Fruit fly (Drosophila melanogaster): ENCODE data around the gene CG3288.
A peak's percentile ranks its signal among the peaks of the same experiment; 100 is the strongest.

The CG3288 gene

DNA sequence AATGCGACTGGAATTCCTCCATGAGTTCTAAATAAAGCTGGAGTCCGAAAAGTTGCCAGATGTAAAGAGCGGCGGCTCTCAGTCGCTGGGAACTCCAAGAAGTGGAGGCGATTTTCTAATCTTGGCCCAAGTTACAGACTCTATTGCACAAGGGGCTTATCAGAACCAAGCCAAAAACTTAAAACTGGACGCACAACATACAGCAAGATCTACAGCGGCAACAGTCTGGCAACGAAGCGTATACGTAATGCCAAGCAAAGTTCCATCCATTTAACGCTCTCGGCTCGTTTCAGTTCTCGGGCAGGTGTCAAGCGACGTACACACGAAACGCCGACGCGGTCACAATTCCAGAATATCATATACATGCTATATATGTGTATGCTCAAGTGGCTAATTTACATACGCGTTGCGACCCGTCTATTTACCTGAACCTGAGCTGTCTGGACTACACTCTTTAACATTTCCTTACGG lies 1.9 kb downstream of the CG3288 start:
- TF ChIP-seq dsf (GFP tag; optimal IDR thresholded peaks at IDR 0.05; ENCODE audit: borderline replicate concordance): no peak

DNA sequence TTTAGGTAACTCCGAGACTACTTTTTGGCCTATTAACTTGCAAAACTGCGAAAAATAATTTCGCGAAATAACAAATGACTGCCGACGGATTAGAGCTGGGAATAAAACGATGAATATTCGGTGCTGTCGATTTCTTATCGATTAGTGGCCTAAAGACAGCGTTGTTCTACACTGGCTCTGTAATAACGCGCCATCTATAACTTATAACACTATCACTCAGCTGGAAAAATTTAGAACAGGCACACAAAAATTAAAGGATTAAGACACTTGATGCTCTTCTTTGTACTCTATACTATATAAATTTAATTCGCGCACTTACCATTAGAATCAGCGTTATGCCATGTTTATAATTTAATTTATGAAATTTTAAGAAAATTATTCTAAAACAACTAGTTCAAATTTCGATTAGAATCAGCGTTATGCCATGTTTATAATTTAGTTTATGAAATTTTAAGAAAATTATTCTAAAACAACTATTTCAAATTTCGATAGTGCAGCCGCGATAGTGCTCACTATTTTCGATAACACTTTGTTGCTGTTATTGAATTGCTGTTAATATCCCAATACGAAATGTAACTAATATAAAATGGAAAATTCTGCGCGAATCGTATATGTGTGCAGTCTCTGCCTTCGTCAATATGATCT lies 5.6 kb downstream of the CG3288 start, which contains the start of the genes CSN3 and CG11456:
TSS of gene CSN3 (minus strand) at position 112 of the 645 bp plus-strand sequence.
TSS of gene CG11456 (plus strand) at position 523 of the 645 bp plus-strand sequence.
- TF ChIP-seq CG9705 (GFP tag; optimal IDR thresholded peaks at IDR 0.05) (no peak), Jra (GFP tag; optimal IDR thresholded peaks at IDR 0.05) (peak; percentile 64), ey (GFP tag; optimal IDR thresholded peaks at IDR 0.05) (peak; percentile 51), brk (GFP tag; optimal IDR thresholded peaks at IDR 0.05) (peak; percentile 66), dmrt93B (GFP tag; optimal IDR thresholded peaks at IDR 0.05) (no peak), foxo (GFP tag; optimal IDR thresholded peaks at IDR 0.05) (peak in 1 of 2 experiments; percentile 71), Hnf4 (GFP tag; optimal IDR thresholded peaks at IDR 0.05) (peak; percentile 77), psq (GFP tag; optimal IDR thresholded peaks at IDR 0.05) (peak; percentile 11), Myc (optimal IDR thresholded peaks at IDR 0.05) (peak; percentile 56), jim (GFP tag; optimal IDR thresholded peaks at IDR 0.05) (peak; percentile 4), h (GFP tag; optimal IDR thresholded peaks at IDR 0.05) (peak; percentile 70), tai (GFP tag; optimal IDR thresholded peaks at IDR 0.05) (peak; percentile 85), Hr83 (GFP tag; optimal IDR thresholded peaks at IDR 0.05; ENCODE audit: poor library complexity, severe bottlenecking) (peak; percentile 67), sv (GFP tag; optimal IDR thresholded peaks at IDR 0.05) (peak; percentile 47), Hr78 (GFP tag; optimal IDR thresholded peaks at IDR 0.05) (no peak), dl (GFP tag; optimal IDR thresholded peaks at IDR 0.05; ENCODE audit: insufficient read depth in 1 of 2, partially characterized antibody in 2 of 2) (no peak), fru (GFP tag; optimal IDR thresholded peaks at IDR 0.05) (peak; percentile 62), rgr (GFP tag; optimal IDR thresholded peaks at IDR 0.05) (peak; percentile 56)

DNA sequence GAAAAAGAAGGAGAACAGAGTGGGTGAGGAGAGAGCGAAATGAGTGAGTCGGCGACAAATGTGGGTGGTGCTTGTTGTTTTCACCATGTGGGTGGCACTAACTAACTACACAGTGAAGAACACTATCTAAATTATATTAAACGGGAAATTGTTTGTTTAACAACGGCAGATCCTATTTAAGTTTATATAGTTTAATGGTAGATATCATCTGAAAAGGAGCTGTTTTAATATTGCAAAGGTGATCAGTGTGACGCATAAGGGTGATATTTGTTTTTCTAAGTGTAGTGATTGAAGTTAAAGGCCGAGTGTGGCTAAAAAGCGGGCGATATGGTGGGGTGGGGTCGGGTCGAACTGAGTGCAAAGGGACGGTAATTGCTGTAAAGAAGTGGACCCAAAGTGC lies 12.6 kb downstream of the CG3288 start:
- TF ChIP-seq pan (optimal IDR thresholded peaks at IDR 0.05): no peak
- TF ChIP-seq N (GFP tag; optimal IDR thresholded peaks at IDR 0.05): no peak
- no peak for TF ChIP-seq lola (GFP tag; optimal IDR thresholded peaks at IDR 0.05)
- TF ChIP-seq dl (GFP tag; optimal IDR thresholded peaks at IDR 0.05; ENCODE audit: insufficient read depth in 1 of 2, partially characterized antibody in 2 of 2): no peak
- no peak for TF ChIP-seq jim (GFP tag; optimal IDR thresholded peaks at IDR 0.05)
- TF ChIP-seq CrebA (GFP tag; optimal IDR thresholded peaks at IDR 0.05; ENCODE audit: borderline replicate concordance): no peak
- TF ChIP-seq CG9705 (GFP tag; optimal IDR thresholded peaks at IDR 0.05): no peak
- no peak for TF ChIP-seq psq (GFP tag; optimal IDR thresholded peaks at IDR 0.05)
- no peak for TF ChIP-seq Jra (GFP tag; optimal IDR thresholded peaks at IDR 0.05)
- TF ChIP-seq Mio (GFP tag; optimal IDR thresholded peaks at IDR 0.05): no peak
- TF ChIP-seq rgr (GFP tag; optimal IDR thresholded peaks at IDR 0.05): no peak
- TF ChIP-seq dmrt93B (GFP tag; optimal IDR thresholded peaks at IDR 0.05): no peak
- TF ChIP-seq Hr78 (GFP tag; optimal IDR thresholded peaks at IDR 0.05): no peak
- TF ChIP-seq brk (GFP tag; optimal IDR thresholded peaks at IDR 0.05): no peak
- no peak for TF ChIP-seq Abd-B (GFP tag; optimal IDR thresholded peaks at IDR 0.05)
- no peak for TF ChIP-seq woc (GFP tag; optimal IDR thresholded peaks at IDR 0.05)

DNA sequence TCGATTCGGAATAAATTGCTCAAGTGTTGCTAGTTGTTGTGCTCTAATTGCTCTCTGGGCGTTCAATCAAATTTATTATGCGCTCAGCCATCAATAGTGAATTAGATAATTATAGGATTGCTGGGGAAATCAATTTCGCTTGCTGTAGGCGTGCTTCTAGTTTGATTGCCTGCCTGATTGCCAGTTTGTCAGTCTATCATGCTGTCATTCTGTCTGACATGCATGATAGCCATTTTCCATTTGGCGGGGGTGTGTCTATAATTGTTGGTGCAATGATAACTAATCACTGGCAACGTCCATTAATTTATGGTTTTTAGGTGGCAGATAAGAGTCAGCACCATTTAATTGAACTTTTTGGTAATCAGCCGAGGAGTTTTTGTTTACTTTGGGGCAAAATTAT lies 21.6 kb downstream of the CG3288 start:
- TF ChIP-seq Mio (GFP tag; optimal IDR thresholded peaks at IDR 0.05): no peak
- TF ChIP-seq ey (GFP tag; optimal IDR thresholded peaks at IDR 0.05): no peak
- no peak for TF ChIP-seq br (GFP tag; optimal IDR thresholded peaks at IDR 0.05)
- TF ChIP-seq dsf (GFP tag; optimal IDR thresholded peaks at IDR 0.05; ENCODE audit: borderline replicate concordance): no peak
- no peak for TF ChIP-seq dmrt93B (GFP tag; optimal IDR thresholded peaks at IDR 0.05)
- no peak for TF ChIP-seq foxo (GFP tag; optimal IDR thresholded peaks at IDR 0.05)
- no peak for TF ChIP-seq psq (GFP tag; optimal IDR thresholded peaks at IDR 0.05)
- no peak for TF ChIP-seq lola (GFP tag; optimal IDR thresholded peaks at IDR 0.05)
- TF ChIP-seq Hr78 (GFP tag; optimal IDR thresholded peaks at IDR 0.05): no peak

DNA sequence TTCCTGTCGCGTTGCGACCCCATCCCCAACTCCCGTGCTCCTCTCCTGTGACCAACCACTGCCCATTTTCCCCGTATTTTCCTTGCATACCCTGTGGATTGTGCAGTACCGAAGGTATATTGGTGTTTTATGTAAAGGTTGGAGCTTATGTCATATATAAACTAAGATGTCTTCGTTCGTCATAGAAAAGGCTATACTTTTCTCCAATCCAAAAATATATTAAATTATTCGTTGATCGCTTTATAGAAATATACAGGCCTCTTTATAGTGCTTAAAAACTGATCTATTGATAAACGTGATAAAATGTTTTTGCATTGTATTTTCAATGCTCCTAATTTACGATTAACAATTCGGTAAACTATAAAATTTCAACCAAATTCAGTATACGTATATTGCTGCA lies 33.0 kb downstream of the CG3288 start:
- TF ChIP-seq foxo (GFP tag; optimal IDR thresholded peaks at IDR 0.05) (no peak), sage (GFP tag; optimal IDR thresholded peaks at IDR 0.05) (no peak), dmrt93B (GFP tag; optimal IDR thresholded peaks at IDR 0.05) (no peak), ey (GFP tag; optimal IDR thresholded peaks at IDR 0.05) (no peak), N (GFP tag; optimal IDR thresholded peaks at IDR 0.05) (no peak), Hr83 (GFP tag; optimal IDR thresholded peaks at IDR 0.05; ENCODE audit: poor library complexity, severe bottlenecking) (no peak), Vsx2 (GFP tag; optimal IDR thresholded peaks at IDR 0.05; ENCODE audit: partially characterized antibody) (no peak), Myc (optimal IDR thresholded peaks at IDR 0.05) (no peak), Dif (GFP tag; optimal IDR thresholded peaks at IDR 0.05; ENCODE audit: partially characterized antibody) (no peak), dsf (GFP tag; optimal IDR thresholded peaks at IDR 0.05; ENCODE audit: borderline replicate concordance) (no peak), brk (GFP tag; optimal IDR thresholded peaks at IDR 0.05) (no peak), h (GFP tag; optimal IDR thresholded peaks at IDR 0.05) (no peak)
